Fruit fly (Drosophila melanogaster) whole organism, wandering third instar larva: ENCODE data around the gene sc.

Source experiments
- Abd-B ChIP-seq: fragments of >200 bp; optimal IDR thresholded peaks from 2 replicates; lab custom pipeline; 2017; ENCODE audit warnings: missing biosample characterization, missing genetic modification characterization
- CG9705 ChIP-seq: fragments of 200-800 bp; sonication (Bioruptor generic); optimal IDR thresholded peaks from 2 replicates; lab custom pipeline; 2018; ENCODE audit warnings: missing biosample characterization, mild to moderate bottlenecking, missing genetic modification characterization
- CrebA ChIP-seq: fragments of 200-800 bp; sonication (Bioruptor generic); optimal IDR thresholded peaks from 2 replicates; lab custom pipeline; 2016; ENCODE audit warnings: missing biosample characterization, mild to moderate bottlenecking, missing genetic modification characterization, borderline replicate concordance
- Dfd ChIP-seq: fragments of >200 bp; optimal IDR thresholded peaks from 2 replicates; lab custom pipeline; 2017; ENCODE audit warnings: missing biosample characterization, missing genetic modification characterization
- Hnf4 ChIP-seq: fragments of 200-800 bp; sonication (Bioruptor generic); optimal IDR thresholded peaks from 2 replicates; lab custom pipeline; 2016; ENCODE audit warnings: missing biosample characterization, mild to moderate bottlenecking, missing genetic modification characterization
- Jra ChIP-seq: sonication (Bioruptor generic); optimal IDR thresholded peaks from 2 replicates; lab custom pipeline; 2016; ENCODE audit warnings: missing biosample characterization, missing genetic modification characterization
- Mio ChIP-seq: sonication (Bioruptor generic); optimal IDR thresholded peaks from 2 replicates; lab custom pipeline; 2016; ENCODE audit warnings: missing biosample characterization, missing genetic modification characterization
- Vsx2 ChIP-seq: fragments of 200-300, 225-300 bp; sonication (Bioruptor generic); optimal IDR thresholded peaks from 2 replicates; lab custom pipeline; 2018; ENCODE audit warnings: missing biosample characterization, missing genetic modification characterization; ENCODE audit not compliant: partially characterized antibody
- jim ChIP-seq: fragments of 175-275, 200-325 bp; sonication (Bioruptor generic); optimal IDR thresholded peaks from 2 replicates; lab custom pipeline; 2016; ENCODE audit warnings: missing biosample characterization, mild to moderate bottlenecking, missing genetic modification characterization
- pan ChIP-seq: fragments of >200 bp; optimal IDR thresholded peaks from 2 replicates; lab custom pipeline; 2017
- sv ChIP-seq: fragments of 200-800 bp; sonication (Bioruptor generic); optimal IDR thresholded peaks from 3 replicates; lab custom pipeline; 2016; ENCODE audit warnings: missing biosample characterization, missing genetic modification characterization
- usp ChIP-seq: fragments of >200 bp; optimal IDR thresholded peaks from 2 replicates; lab custom pipeline; 2017; ENCODE audit warnings: missing biosample characterization, missing genetic modification characterization
- woc ChIP-seq: sonication (Bioruptor generic); optimal IDR thresholded peaks from 2 replicates; lab custom pipeline; 2016; ENCODE audit warnings: missing biosample characterization, mild to moderate bottlenecking, missing genetic modification characterization

- TF ChIP-seq Vsx2 (no peak), jim (no peak), Hnf4 (GFP tag; lab: Kevin White, UChicago) (no peak), CrebA (GFP tag; lab: Kevin White, UChicago) (no peak), woc (no peak), sv (GFP tag; lab: Kevin White, UChicago) (no peak), usp (GFP tag; lab: Kevin White, UChicago) (no peak), Mio (GFP tag; lab: Kevin White, UChicago) (no peak), Jra (no peak), CG9705 (no peak), Dfd (GFP tag; lab: Kevin White, UChicago) (no peak), pan (lab: Kevin White, UChicago) (no peak), Abd-B (GFP tag; lab: Kevin White, UChicago) (no peak)
These were observed 11.6 kb downstream of the sc start for dm6 chrX:407455-407854.
